Fruit fly (Drosophila melanogaster) whole organism: Measurements from ENCODE around the gene CG31091.

Experiments used
- CG8478 ChIP-seq: fragments of >200 bp; optimal IDR thresholded peaks from 2 replicates; lab custom pipeline; 2018; ENCODE audit warnings: inconsistent platforms
- Dll ChIP-seq: fragments of >200 bp; optimal IDR thresholded peaks from 2 replicates; lab custom pipeline; 2017
- EcR ChIP-seq, 2 experiments: fragments of >200 bp; optimal IDR thresholded peaks; 2 replicates each; lab custom pipeline; 2017; ENCODE audit warnings: missing biosample characterization in 2 of 2, missing genetic modification characterization in 2 of 2, missing genetic modification reagents in 2 of 2
- pan ChIP-seq: fragments of >200 bp; optimal IDR thresholded peaks from 2 replicates; lab custom pipeline; 2017
- psq ChIP-seq: fragments of >200 bp; optimal IDR thresholded peaks from 2 replicates; lab custom pipeline; 2017
- usp ChIP-seq: fragments of >200 bp; optimal IDR thresholded peaks from 2 replicates; lab custom pipeline; 2017; ENCODE audit warnings: missing biosample characterization, missing genetic modification characterization, mixed read lengths

Gene CG31091

dm6 chr3R:25941310-25941709, 41.6 kb downstream of the CG31091 start:
- TF ChIP-seq pan (lab: Kevin White, UChicago), result no peak
- TF ChIP-seq psq (lab: Kevin White, UChicago), result no peak
- TF ChIP-seq CG8478 (lab: Kevin White, UChicago), result no peak
- no peak for TF ChIP-seq usp (GFP tag; lab: Kevin White, UChicago)
- no peak for TF ChIP-seq Dll (lab: Kevin White, UChicago)
- no peak for TF ChIP-seq EcR (GFP tag; optimal IDR thresholded peaks at IDR 0.05; lab: Kevin White, UChicago)
